Worm (Caenorhabditis elegans) whole organism, young adult: ENCODE measurements around the gene W06G6.2.

ENCODE experiments used
- B0035.1 ChIP-seq: sonication (generic microtip); optimal IDR thresholded peaks from 2 replicates; lab custom pipeline; 2016; ENCODE audit warnings: missing genetic modification characterization, mild to moderate bottlenecking, missing compliant biosample characterization, missing genotype, missing genetic modification reagents
- B0336.3 ChIP-seq: fragments of 200-800 bp; sonication (Bioruptor generic); IDR thresholded peaks from 2 replicates; pipeline ENCODE4 v1.3.6; 2022; ENCODE audit warnings: missing genetic modification characterization, missing compliant biosample characterization
- D2030.7 ChIP-seq: fragments of 200-800 bp; sonication (Bioruptor generic); IDR thresholded peaks from 2 replicates; pipeline ENCODE4 v1.3.6; 2022; ENCODE audit warnings: missing genetic modification reagents, missing genetic modification characterization, missing compliant biosample characterization
- F10E7.11 ChIP-seq: sonication (generic microtip); optimal IDR thresholded peaks from 2 replicates; lab custom pipeline; 2017; ENCODE audit warnings: mild to moderate bottlenecking, missing genetic modification characterization, moderate library complexity, missing compliant biosample characterization
- F37B4.10 ChIP-seq: fragments of 200-800 bp; sonication (Bioruptor generic); IDR thresholded peaks from 2 replicates; pipeline ENCODE4 v1.3.6; 2022; ENCODE audit warnings: missing genetic modification characterization, missing compliant biosample characterization
- F49E8.2 ChIP-seq: sonication (generic microtip); optimal IDR thresholded peaks from 3 replicates; lab custom pipeline; 2017; ENCODE audit warnings: missing genetic modification characterization, mild to moderate bottlenecking, missing compliant biosample characterization, antibody characterized with exemption, moderate library complexity; ENCODE audit not compliant: insufficient read depth
- F52B5.7 ChIP-seq: sonication (generic microtip); optimal IDR thresholded peaks from 2 replicates; lab custom pipeline; 2016; ENCODE audit warnings: mild to moderate bottlenecking, missing genetic modification characterization, missing compliant biosample characterization
- F57A8.1 ChIP-seq: fragments of 200-800 bp; sonication (Bioruptor generic); optimal IDR thresholded peaks from 2 replicates; lab custom pipeline; 2018; ENCODE audit warnings: mild to moderate bottlenecking, missing genetic modification characterization, moderate library complexity, missing compliant biosample characterization
- F57C9.4 ChIP-seq: sonication (generic microtip); optimal IDR thresholded peaks from 2 replicates; lab custom pipeline; 2017; ENCODE audit warnings: mild to moderate bottlenecking, missing genetic modification characterization, missing compliant biosample characterization
- K11D2.4 ChIP-seq: fragments of 200-800 bp; sonication (Bioruptor generic); IDR thresholded peaks from 2 replicates; pipeline ENCODE4 v1.3.6; 2022; ENCODE audit warnings: missing genetic modification reagents, missing genetic modification characterization, missing compliant biosample characterization
- T07F8.4 ChIP-seq: sonication (generic microtip); optimal IDR thresholded peaks from 2 replicates; lab custom pipeline; 2016; ENCODE audit warnings: mild to moderate bottlenecking, missing genetic modification characterization, moderate library complexity, missing compliant biosample characterization
- ZK185.1 ChIP-seq: sonication (generic microtip); optimal IDR thresholded peaks from 2 replicates; lab custom pipeline; 2016; ENCODE audit warnings: mild to moderate bottlenecking, missing genetic modification characterization, missing compliant biosample characterization; ENCODE audit not compliant: poor library complexity, severe bottlenecking
- aptf-2 ChIP-seq: fragments of 200-800 bp; sonication (Bioruptor generic); conservative IDR thresholded peaks from 2 replicates; pipeline ENCODE4 v1.3.6; 2022; ENCODE audit warnings: missing genetic modification reagents, missing genetic modification characterization, missing compliant biosample characterization
- attf-6 ChIP-seq: fragments of 200-800 bp; sonication (Bioruptor generic); IDR thresholded peaks from 2 replicates; pipeline ENCODE4 v1.3.6; 2022; ENCODE audit warnings: missing genetic modification reagents, missing genetic modification characterization, missing compliant biosample characterization
- ccch-3 ChIP-seq: fragments of 200-800 bp; sonication (Bioruptor generic); optimal IDR thresholded peaks from 2 replicates; lab custom pipeline; 2018; ENCODE audit warnings: mild to moderate bottlenecking, missing genetic modification characterization, missing compliant biosample characterization
- ceh-58 ChIP-seq: fragments of 200-800 bp; sonication (Bioruptor generic); IDR thresholded peaks from 2 replicates; pipeline ENCODE4 v1.3.6; 2022; ENCODE audit warnings: missing genetic modification characterization, missing compliant biosample characterization
- ceh-91 ChIP-seq: fragments of 200-800 bp; sonication (Bioruptor generic); IDR thresholded peaks from 2 replicates; pipeline ENCODE4 v1.3.6; 2022; ENCODE audit warnings: missing genetic modification reagents, missing genetic modification characterization, missing compliant biosample characterization
- chd-7 ChIP-seq: sonication (generic microtip); optimal IDR thresholded peaks from 2 replicates; lab custom pipeline; 2016; ENCODE audit warnings: mild to moderate bottlenecking, missing genetic modification characterization, moderate library complexity, missing compliant biosample characterization
- die-1 ChIP-seq: sonication (generic microtip); optimal IDR thresholded peaks from 2 replicates; lab custom pipeline; 2016; ENCODE audit warnings: missing genotype, mild to moderate bottlenecking, missing genetic modification characterization, missing compliant biosample characterization
- dpl-1 ChIP-seq: fragments of 150-350 bp; optimal IDR thresholded peaks from 2 replicates; lab custom pipeline; 2014; ENCODE audit warnings: missing biosample characterization, missing genetic modification reagents, missing genetic modification characterization
- efl-1 ChIP-seq: fragments of 150-350 bp; optimal IDR thresholded peaks from 2 replicates; lab custom pipeline; 2014; ENCODE audit warnings: missing biosample characterization, missing genetic modification reagents, missing genetic modification characterization
- egrh-3 ChIP-seq: fragments of 200-800 bp; sonication (Bioruptor generic); IDR thresholded peaks from 2 replicates; pipeline ENCODE4 v1.3.6; 2022; ENCODE audit warnings: missing genetic modification reagents, missing genetic modification characterization, missing compliant biosample characterization
- ets-4 ChIP-seq: fragments of 200-800 bp; sonication (Bioruptor generic); optimal IDR thresholded peaks from 2 replicates; lab custom pipeline; 2018; ENCODE audit warnings: mild to moderate bottlenecking, missing genetic modification characterization, missing compliant biosample characterization
- fkh-3 ChIP-seq: sonication (generic microtip); optimal IDR thresholded peaks from 2 replicates; lab custom pipeline; 2016; ENCODE audit warnings: mild to moderate bottlenecking, missing genetic modification characterization, missing compliant biosample characterization
- hlh-12 ChIP-seq: sonication (generic microtip); optimal IDR thresholded peaks from 2 replicates; lab custom pipeline; 2016; ENCODE audit warnings: missing genetic modification characterization, missing compliant biosample characterization
- hmg-1.2 ChIP-seq: fragments of 200-800 bp; sonication (Bioruptor generic); IDR thresholded peaks from 2 replicates; pipeline ENCODE4 v1.3.6; 2022; ENCODE audit warnings: missing genetic modification reagents, missing genetic modification characterization, missing compliant biosample characterization
- let-526 ChIP-seq: fragments of 200-800 bp; sonication (Bioruptor generic); IDR thresholded peaks from 2 replicates; pipeline ENCODE4 v1.3.6; 2022; ENCODE audit warnings: missing genetic modification reagents, missing genetic modification characterization, missing compliant biosample characterization
- let-607 ChIP-seq, 2 experiments: fragments of 200-800 bp in 1 of 2; sonication (Bioruptor generic) in 1 of 2; sonication (generic microtip) in 1 of 2; optimal IDR thresholded peaks; 2 replicates each; lab custom pipeline; 2016 to 2018; ENCODE audit warnings: mild to moderate bottlenecking in 2 of 2, missing compliant biosample characterization in 2 of 2, missing genetic modification characterization in 2 of 2, moderate library complexity in 2 of 2, missing genotype in 1 of 2
- lin-54 ChIP-seq: fragments of 200-800 bp; sonication (Bioruptor generic); optimal IDR thresholded peaks from 2 replicates; lab custom pipeline; 2018; ENCODE audit warnings: mild to moderate bottlenecking, missing genetic modification characterization, missing compliant biosample characterization
- mel-28 ChIP-seq: sonication (generic microtip); optimal IDR thresholded peaks from 2 replicates; lab custom pipeline; 2016; ENCODE audit warnings: borderline replicate concordance, mild to moderate bottlenecking, missing genetic modification characterization, missing compliant biosample characterization
- nhr-120 ChIP-seq: fragments of 200-800 bp; sonication (Bioruptor generic); IDR thresholded peaks from 2 replicates; pipeline ENCODE4 v1.3.6; 2022; ENCODE audit warnings: missing genetic modification characterization, missing compliant biosample characterization
- nhr-90 ChIP-seq: sonication (generic microtip); optimal IDR thresholded peaks from 2 replicates; lab custom pipeline; 2016; ENCODE audit warnings: missing genotype, mild to moderate bottlenecking, missing genetic modification characterization, missing compliant biosample characterization
- rcor-1 ChIP-seq: fragments of 200-800 bp; sonication (Bioruptor generic); IDR thresholded peaks from 2 replicates; pipeline ENCODE4 v1.3.6; 2022; ENCODE audit warnings: missing genetic modification reagents, missing genetic modification characterization, missing compliant biosample characterization
- sdz-38 ChIP-seq: sonication (generic microtip); optimal IDR thresholded peaks from 2 replicates; lab custom pipeline; 2016; ENCODE audit warnings: missing genotype, missing genetic modification characterization, missing compliant biosample characterization
- sea-2 ChIP-seq: fragments of 200-800 bp; sonication (Bioruptor generic); IDR thresholded peaks from 2 replicates; pipeline ENCODE4 v1.3.6; 2022; ENCODE audit warnings: missing genetic modification characterization, missing compliant biosample characterization
- snpc-1.1 ChIP-seq: sonication (generic microtip); optimal IDR thresholded peaks from 2 replicates; lab custom pipeline; 2017; ENCODE audit warnings: missing genetic modification characterization, mild to moderate bottlenecking, missing compliant biosample characterization, antibody characterized with exemption, moderate library complexity, missing genotype, missing genetic modification reagents; ENCODE audit not compliant: insufficient read depth
- tbx-9 ChIP-seq: sonication (generic microtip); optimal IDR thresholded peaks from 2 replicates; lab custom pipeline; 2016; ENCODE audit warnings: borderline replicate concordance, missing genetic modification characterization, inconsistent platforms, missing compliant biosample characterization
- zfh-2 ChIP-seq: fragments of 200-800 bp; sonication (Bioruptor generic); conservative IDR thresholded peaks from 2 replicates; pipeline ENCODE4 v1.3.6; 2022; ENCODE audit warnings: missing genetic modification reagents, missing genetic modification characterization, missing compliant biosample characterization
- ztf-25 ChIP-seq: fragments of 200-800 bp; sonication (Bioruptor generic); IDR thresholded peaks from 2 replicates; pipeline ENCODE4 v1.3.6; 2022; ENCODE audit warnings: missing genetic modification reagents, missing genetic modification characterization, missing compliant biosample characterization
- ztf-26 ChIP-seq: sonication (generic microtip); optimal IDR thresholded peaks from 2 replicates; lab custom pipeline; 2017; ENCODE audit warnings: missing genetic modification characterization, missing compliant biosample characterization
- ztf-28 ChIP-seq: fragments of 200-800 bp; sonication (Bioruptor generic); IDR thresholded peaks from 2 replicates; pipeline ENCODE4 v1.3.6; 2022; ENCODE audit warnings: missing genetic modification reagents, missing genetic modification characterization, missing compliant biosample characterization
- ztf-6 ChIP-seq: fragments of 200-800 bp; sonication (Bioruptor generic); IDR thresholded peaks from 2 replicates; pipeline ENCODE4 v1.3.6; 2022; ENCODE audit warnings: missing genetic modification reagents, missing genetic modification characterization, missing compliant biosample characterization

W06G6.2 gene

DNA sequence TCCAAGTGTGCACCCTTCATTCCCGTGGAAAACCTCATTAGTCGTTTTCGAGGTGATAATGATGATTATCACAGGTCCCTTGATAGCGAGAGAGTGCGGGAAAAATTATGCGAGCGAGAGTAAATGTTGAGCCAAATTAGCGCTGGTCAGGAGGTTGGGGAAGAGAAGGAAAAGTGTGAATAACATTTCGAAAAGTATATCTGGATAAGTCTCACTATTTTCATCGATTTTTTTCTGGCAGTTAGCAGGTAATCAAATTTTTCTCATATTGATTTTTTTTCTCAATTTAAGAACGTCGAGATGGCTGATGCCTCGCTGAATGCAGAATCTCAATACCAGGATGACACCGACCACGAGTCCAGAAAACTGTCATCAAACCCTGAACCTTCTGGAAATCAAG lies at the start of gene W06G6.2:
Gene W06G6.2 (plus strand): TSS at position 301 of the 400 bp plus-strand sequence.
- TF ChIP-seq attf-6: no peak
- no peak for TF ChIP-seq ztf-25
- TF ChIP-seq F37B4.10: no peak
- TF ChIP-seq F57A8.1: no peak
- no peak for TF ChIP-seq ceh-58 (GFP tag; lab: Robert Waterston, UW)
- TF ChIP-seq egrh-3 (GFP tag; lab: Robert Waterston, UW): no peak
- TF ChIP-seq hlh-12 (tag; lab: Kevin White, UChicago): no peak
- no peak for TF ChIP-seq zfh-2
- no peak for TF ChIP-seq ztf-28 (GFP tag; lab: Robert Waterston, UW)
- no peak for TF ChIP-seq dpl-1
- TF ChIP-seq snpc-1.1: no peak
- TF ChIP-seq ets-4 (GFP tag; lab: Kevin White, UChicago): no peak
- TF ChIP-seq hmg-1.2: no peak
- TF ChIP-seq, all 124 proteins: peak for 0

DNA sequence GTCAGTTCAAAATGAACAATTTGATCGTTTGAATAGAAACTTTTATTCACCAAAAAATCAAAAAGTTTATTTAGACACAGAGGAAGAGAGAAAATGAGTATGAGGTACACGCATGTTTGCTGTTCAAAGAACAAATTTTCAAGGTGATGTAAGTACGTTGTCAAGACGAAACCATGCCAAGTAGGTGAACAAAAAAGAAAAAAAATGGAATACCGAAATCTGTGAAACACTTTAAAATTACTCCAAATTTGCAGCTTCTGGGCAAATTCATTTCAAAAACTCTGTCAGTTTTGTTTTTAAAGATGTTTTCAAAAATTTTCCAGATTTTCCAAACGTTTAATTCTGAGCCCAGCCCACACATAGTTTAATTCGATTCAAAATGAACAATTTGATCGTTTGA lies 48.7 kb upstream of the W06G6.2 start, which contains the start of gene nhr-271:
Gene nhr-271 (minus strand): TSS at position 101 of the 400 bp plus-strand sequence.
- TF ChIP-seq T07F8.4: no peak
- no peak for TF ChIP-seq B0336.3 (GFP tag; lab: Robert Waterston, UW)
- TF ChIP-seq ceh-91: no peak
- TF ChIP-seq fkh-3 (tag; lab: Kevin White, UChicago): no peak
- no peak for TF ChIP-seq ztf-26 (tag; lab: Kevin White, UChicago)
- TF ChIP-seq ztf-6 (GFP tag; lab: Robert Waterston, UW): no peak
- TF ChIP-seq sea-2 (GFP tag; lab: Robert Waterston, UW): no peak
- no peak for TF ChIP-seq F57C9.4 (tag; lab: Kevin White, UChicago)
- TF ChIP-seq ztf-28 (GFP tag; lab: Robert Waterston, UW): no peak

DNA sequence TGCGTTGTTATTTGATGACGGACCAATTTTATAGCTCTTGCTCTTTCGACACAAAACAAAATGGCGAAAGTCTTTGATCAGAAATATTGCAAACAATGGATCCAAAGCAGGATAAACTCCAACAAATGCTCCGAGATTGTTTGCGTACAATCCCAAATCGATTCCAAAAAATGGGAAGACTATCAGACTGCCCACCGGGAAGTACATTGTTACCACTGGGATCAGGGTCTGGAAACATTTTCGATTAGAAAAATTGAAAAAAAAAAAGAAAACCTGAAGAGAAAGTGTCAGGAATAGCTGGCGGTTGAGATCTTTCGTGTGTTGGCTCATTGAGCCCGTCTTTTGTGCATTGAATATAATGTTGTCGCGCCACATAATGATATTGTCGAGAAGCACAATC lies 48.0 kb upstream of the W06G6.2 start:
- TF ChIP-seq T07F8.4 (no peak), chd-7 (tag; lab: Kevin White, UChicago) (no peak), let-607 (tag; optimal IDR thresholded peaks at IDR 0.05; lab: Kevin White, UChicago) (no peak), ZK185.1 (tag; lab: Kevin White, UChicago) (no peak), lin-54 (GFP tag; lab: Kevin White, UChicago) (no peak)

DNA sequence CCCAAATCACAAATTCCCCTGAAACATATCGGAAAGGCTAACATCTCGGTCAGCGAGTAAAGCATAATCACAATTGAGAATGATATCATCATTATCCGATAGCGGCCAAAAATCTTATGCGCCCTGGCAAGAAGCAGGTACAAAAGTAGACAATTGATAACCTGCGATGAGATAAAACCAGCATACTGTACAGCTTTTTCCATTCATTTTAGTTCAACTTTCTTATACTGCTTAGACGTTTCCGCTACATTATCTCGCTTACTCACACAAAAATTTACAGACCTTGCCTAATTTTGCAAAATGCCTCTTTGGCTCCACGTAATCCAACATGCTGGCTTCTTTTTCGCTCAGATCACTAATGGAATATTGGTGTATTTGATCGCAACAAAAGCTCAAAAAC lies 46.1 kb upstream of the W06G6.2 start, which contains the start of gene str-150:
Gene str-150 (plus strand): TSS at position 301 of the 400 bp plus-strand sequence.
- TF ChIP-seq die-1 (tag; lab: Kevin White, UChicago) (no peak), sdz-38 (tag; lab: Kevin White, UChicago) (no peak), efl-1 (GFP tag; lab: Kevin White, UChicago) (no peak), F10E7.11 (tag; lab: Kevin White, UChicago) (no peak), F57A8.1 (no peak), K11D2.4 (GFP tag; lab: Robert Waterston, UW) (no peak), aptf-2 (GFP tag; lab: Robert Waterston, UW) (no peak), mel-28 (tag; lab: Kevin White, UChicago) (no peak), tbx-9 (tag; lab: Kevin White, UChicago) (no peak), let-526 (no peak), F49E8.2 (tag; lab: Kevin White, UChicago) (no peak), B0035.1 (no peak), nhr-90 (no peak), nhr-120 (no peak), rcor-1 (GFP tag; lab: Robert Waterston, UW) (no peak), ccch-3 (GFP tag; lab: Kevin White, UChicago) (no peak), D2030.7 (GFP tag; lab: Robert Waterston, UW) (no peak), F52B5.7 (tag; lab: Kevin White, UChicago) (no peak)
